Fruit fly (Drosophila melanogaster) whole organism, embryonic: ENCODE results near the gene CG14282.
A peak's percentile ranks its signal among the peaks of the same experiment; 100 is the strongest.

Source experiments
- Atf6 ChIP-seq: fragments of 200-800 bp; sonication (Bioruptor generic); IDR thresholded peaks from 2 replicates; pipeline ENCODE4 v1.3.6; 2022; ENCODE audit warnings: missing biosample characterization, missing genetic modification characterization
- B-H2 ChIP-seq: fragments of 200-800 bp; sonication (Bioruptor generic); optimal IDR thresholded peaks from 2 replicates; lab custom pipeline; 2018; ENCODE audit warnings: missing biosample characterization, mild to moderate bottlenecking, missing genetic modification characterization
- Bteb2 ChIP-seq: fragments of 200-800 bp; sonication (Bioruptor generic); optimal IDR thresholded peaks from 2 replicates; lab custom pipeline; 2016; ENCODE audit warnings: missing biosample characterization, missing genetic modification characterization
- CG10366 ChIP-seq: fragments of 200-800 bp; sonication (Bioruptor generic); IDR thresholded peaks from 2 replicates; pipeline ENCODE4 v1.3.6; 2022; ENCODE audit warnings: missing biosample characterization, missing genetic modification characterization
- CG10979 ChIP-seq: fragments of 200-800 bp; sonication (Bioruptor generic); optimal IDR thresholded peaks from 2 replicates; lab custom pipeline; 2018; ENCODE audit warnings: missing biosample characterization, mild to moderate bottlenecking, missing genetic modification characterization, moderate library complexity
- CG11504 ChIP-seq: fragments of 200-800 bp; sonication (Bioruptor generic); optimal IDR thresholded peaks from 3 replicates; lab custom pipeline; 2019; ENCODE audit warnings: missing biosample characterization, mild to moderate bottlenecking, missing genetic modification characterization, moderate library complexity
- CG12071 ChIP-seq: fragments of 200-800 bp; sonication (Bioruptor generic); optimal IDR thresholded peaks from 3 replicates; lab custom pipeline; 2018; ENCODE audit warnings: missing biosample characterization, mild to moderate bottlenecking, missing genetic modification characterization
- CG12744 ChIP-seq: fragments of 200-800 bp; sonication (Bioruptor generic); optimal IDR thresholded peaks from 2 replicates; lab custom pipeline; 2016; ENCODE audit warnings: missing biosample characterization, missing genetic modification characterization
- CG14014 ChIP-seq: fragments of 200-800 bp; sonication (Bioruptor generic); IDR thresholded peaks from 2 replicates; pipeline ENCODE4 v1.3.6; 2022; ENCODE audit warnings: missing biosample characterization, missing genetic modification characterization
- CG14441 ChIP-seq: fragments of 200-800 bp; sonication (Bioruptor generic); IDR thresholded peaks from 2 replicates; pipeline ENCODE4 v1.3.6; 2022; ENCODE audit warnings: missing biosample characterization, missing genetic modification characterization
- CG15073 ChIP-seq: fragments of 200-800 bp; sonication (Bioruptor generic); optimal IDR thresholded peaks from 2 replicates; lab custom pipeline; 2016; ENCODE audit warnings: missing biosample characterization, missing genetic modification characterization
- CG16863 ChIP-seq: fragments of 200-800 bp; sonication (Bioruptor generic); optimal IDR thresholded peaks from 3 replicates; lab custom pipeline; 2016; ENCODE audit warnings: missing biosample characterization, missing genetic modification characterization
- CG1832 ChIP-seq: fragments of 200-800 bp; sonication (Bioruptor generic); optimal IDR thresholded peaks from 2 replicates; lab custom pipeline; 2017; ENCODE audit warnings: missing biosample characterization, mild to moderate bottlenecking, missing genetic modification characterization, inconsistent platforms
- CG18476 ChIP-seq: fragments of 200-800 bp; sonication (Bioruptor generic); optimal IDR thresholded peaks from 2 replicates; lab custom pipeline; 2016; ENCODE audit warnings: missing biosample characterization, mild to moderate bottlenecking, missing genetic modification characterization
- CG18764 ChIP-seq: fragments of 200-800 bp; sonication (Bioruptor generic); optimal IDR thresholded peaks from 3 replicates; lab custom pipeline; 2016; ENCODE audit warnings: missing biosample characterization, missing genetic modification characterization
- CG2120 ChIP-seq: fragments of 200-800 bp; sonication (Bioruptor generic); optimal IDR thresholded peaks from 3 replicates; lab custom pipeline; 2016; ENCODE audit warnings: missing biosample characterization, missing genetic modification characterization
- CG30431 ChIP-seq: fragments of 200-800 bp; sonication (Bioruptor generic); optimal IDR thresholded peaks from 2 replicates; lab custom pipeline; 2017; ENCODE audit warnings: missing biosample characterization, missing genetic modification characterization
- CG34224 ChIP-seq: fragments of 200-800 bp; sonication (Bioruptor generic); IDR thresholded peaks from 3 replicates; pipeline ENCODE4 v1.3.6; 2022; ENCODE audit warnings: missing biosample characterization, missing genetic modification characterization; ENCODE audit not compliant: partially characterized antibody
- CG7839 ChIP-seq: fragments of 200-800 bp; sonication (Bioruptor generic); optimal IDR thresholded peaks from 3 replicates; lab custom pipeline; 2018; ENCODE audit warnings: missing biosample characterization, mild to moderate bottlenecking, missing genetic modification characterization, moderate library complexity
- CG8089 ChIP-seq: fragments of 200-800 bp; sonication (Bioruptor generic); optimal IDR thresholded peaks from 3 replicates; lab custom pipeline; 2016; ENCODE audit warnings: missing biosample characterization, missing genetic modification characterization
- CG9609 ChIP-seq: fragments of 200-800 bp; sonication (Bioruptor generic); optimal IDR thresholded peaks from 3 replicates; lab custom pipeline; 2016; ENCODE audit warnings: missing biosample characterization, missing genetic modification characterization
- CG9932 ChIP-seq: fragments of 200-800 bp; sonication (Bioruptor generic); IDR thresholded peaks from 2 replicates; pipeline ENCODE4 v1.3.6; 2022; ENCODE audit warnings: missing biosample characterization, missing genetic modification characterization
- D19A ChIP-seq: fragments of 200-800 bp; optimal IDR thresholded peaks from 3 replicates; lab custom pipeline; 2019; ENCODE audit warnings: missing biosample characterization, mild to moderate bottlenecking, missing genetic modification characterization, moderate library complexity
- Dad ChIP-seq: fragments of 200-800 bp; sonication (Bioruptor generic); optimal IDR thresholded peaks from 3 replicates; lab custom pipeline; 2016; ENCODE audit warnings: missing biosample characterization, missing genetic modification characterization
- Dbx ChIP-seq: fragments of 200-800 bp; sonication (Bioruptor generic); IDR thresholded peaks from 3 replicates; pipeline ENCODE4 v1.3.6; 2022; ENCODE audit warnings: missing biosample characterization, missing genetic modification characterization
- Dp ChIP-seq: fragments of 200-800 bp; sonication (Bioruptor generic); optimal IDR thresholded peaks from 2 replicates; lab custom pipeline; 2018; ENCODE audit warnings: missing biosample characterization, mild to moderate bottlenecking, missing genetic modification characterization, moderate library complexity
- Drgx ChIP-seq: fragments of 200-800 bp; sonication (Bioruptor generic); IDR thresholded peaks from 2 replicates; pipeline ENCODE4 v1.3.6; 2022; ENCODE audit warnings: missing biosample characterization, missing genetic modification characterization
- H15 ChIP-seq: fragments of 200-800 bp; sonication (Bioruptor generic); IDR thresholded peaks from 3 replicates; pipeline ENCODE4 v1.3.6; 2022; ENCODE audit warnings: missing biosample characterization, missing genetic modification characterization
- HLHmδ ChIP-seq: fragments of 200-800 bp; sonication (Bioruptor generic); optimal IDR thresholded peaks from 2 replicates; lab custom pipeline; 2018; ENCODE audit warnings: missing biosample characterization, mild to moderate bottlenecking, missing genetic modification characterization, moderate library complexity
- HmgZ ChIP-seq: fragments of 200-800 bp; sonication (Bioruptor generic); optimal IDR thresholded peaks from 2 replicates; lab custom pipeline; 2018; ENCODE audit warnings: missing biosample characterization, mild to moderate bottlenecking, missing genetic modification characterization
- Hmr ChIP-seq: fragments of 200-800 bp; sonication (Bioruptor generic); optimal IDR thresholded peaks from 3 replicates; lab custom pipeline; 2017; ENCODE audit warnings: mild to moderate bottlenecking, missing biosample characterization, missing genetic modification reagents, missing genetic modification characterization
- Mes4 ChIP-seq: fragments of 200-800 bp; sonication (Bioruptor generic); optimal IDR thresholded peaks from 2 replicates; lab custom pipeline; 2016; ENCODE audit warnings: missing biosample characterization, missing genetic modification characterization
- NFAT ChIP-seq: fragments of 200-800 bp; sonication (Bioruptor generic); IDR thresholded peaks from 2 replicates; pipeline ENCODE4 v1.3.6; 2022; ENCODE audit warnings: missing biosample characterization, missing genetic modification characterization
- NfI ChIP-seq: fragments of 200-800 bp; sonication (Bioruptor generic); optimal IDR thresholded peaks from 3 replicates; lab custom pipeline; 2018; ENCODE audit warnings: missing biosample characterization, mild to moderate bottlenecking, missing genetic modification characterization, moderate library complexity
- Sox102F ChIP-seq: fragments of 200-800 bp; sonication (Bioruptor generic); optimal IDR thresholded peaks from 2 replicates; lab custom pipeline; 2018; ENCODE audit warnings: missing biosample characterization, mild to moderate bottlenecking, missing genetic modification characterization, moderate library complexity
- Xbp1 ChIP-seq: fragments of 200-800 bp; sonication (Bioruptor generic); optimal IDR thresholded peaks from 3 replicates; lab custom pipeline; 2016; ENCODE audit warnings: missing biosample characterization, mild to moderate bottlenecking, missing genetic modification characterization
- YL-1 ChIP-seq: fragments of 200-800 bp; sonication (Bioruptor generic); optimal IDR thresholded peaks from 3 replicates; lab custom pipeline; 2017; ENCODE audit warnings: missing biosample characterization, mild to moderate bottlenecking, missing genetic modification characterization
- ab ChIP-seq: fragments of 200-800 bp; sonication (Bioruptor generic); optimal IDR thresholded peaks from 2 replicates; lab custom pipeline; 2016; ENCODE audit warnings: missing biosample characterization, missing genetic modification characterization
- ap ChIP-seq: fragments of 200-800 bp; sonication (Bioruptor generic); IDR thresholded peaks from 2 replicates; pipeline ENCODE4 v1.3.6; 2022; ENCODE audit warnings: missing biosample characterization, missing genetic modification characterization
- az2 ChIP-seq: fragments of 200-800 bp; sonication (Bioruptor generic); optimal IDR thresholded peaks from 3 replicates; lab custom pipeline; 2016; ENCODE audit warnings: missing biosample characterization, missing genetic modification characterization
- bcd ChIP-seq: fragments of 200-800 bp; sonication (Bioruptor generic); optimal IDR thresholded peaks from 2 replicates; lab custom pipeline; 2017; ENCODE audit warnings: missing biosample characterization, mild to moderate bottlenecking, missing genetic modification characterization
- cas ChIP-seq: fragments of 200-800 bp; sonication (Bioruptor generic); IDR thresholded peaks from 2 replicates; pipeline ENCODE4 v1.3.6; 2022; ENCODE audit warnings: missing biosample characterization, missing genetic modification characterization
- corto ChIP-seq: fragments of 200-800 bp; sonication (Bioruptor generic); optimal IDR thresholded peaks from 2 replicates; lab custom pipeline; 2016; ENCODE audit warnings: missing biosample characterization, mild to moderate bottlenecking, missing genetic modification characterization, moderate library complexity
- dan ChIP-seq: fragments of 200-800 bp; sonication (Bioruptor generic); IDR thresholded peaks from 2 replicates; pipeline ENCODE4 v1.3.6; 2022; ENCODE audit warnings: missing biosample characterization, missing genetic modification characterization
- dysf ChIP-seq: fragments of 200-800 bp; sonication (Bioruptor generic); IDR thresholded peaks from 3 replicates; pipeline ENCODE4 v1.3.6; 2022; ENCODE audit warnings: missing biosample characterization, missing genetic modification characterization
- fu2 ChIP-seq: fragments of 200-800 bp; sonication (Bioruptor generic); optimal IDR thresholded peaks from 2 replicates; lab custom pipeline; 2016; ENCODE audit warnings: missing biosample characterization, missing genetic modification characterization
- gce ChIP-seq: fragments of 200-800 bp; sonication (Bioruptor generic); IDR thresholded peaks from 3 replicates; pipeline ENCODE4 v1.3.6; 2022; ENCODE audit warnings: missing biosample characterization, missing genetic modification characterization
- nerfin-2 ChIP-seq: fragments of 200-800 bp; sonication (Bioruptor generic); IDR thresholded peaks from 2 replicates; pipeline ENCODE4 v1.3.6; 2022; ENCODE audit warnings: missing biosample characterization, missing genetic modification characterization; ENCODE audit not compliant: partially characterized antibody
- oc ChIP-seq: fragments of 200-800 bp; sonication (Bioruptor generic); optimal IDR thresholded peaks from 2 replicates; lab custom pipeline; 2018; ENCODE audit warnings: missing biosample characterization, mild to moderate bottlenecking, missing genetic modification characterization, moderate library complexity
- peb ChIP-seq: fragments of 200-800 bp; sonication (Bioruptor generic); IDR thresholded peaks from 2 replicates; pipeline ENCODE4 v1.3.6; 2022; ENCODE audit warnings: missing biosample characterization, missing genetic modification characterization
- shn ChIP-seq: fragments of 200-800 bp; sonication (Bioruptor generic); optimal IDR thresholded peaks from 3 replicates; lab custom pipeline; 2016; ENCODE audit warnings: missing biosample characterization, missing genetic modification characterization

The CG14282 gene

dm6 chr3R:19164873-19165456 lies 11.8 kb upstream of the CG14282 start (continued):
- TF ChIP-seq HmgZ (tag; lab: Kevin White, UChicago) (peak; percentile 16), CG12744 (GFP tag; lab: Kevin White, UChicago) (peak; percentile 47), H15 (GFP tag; lab: Robert Waterston, UW) (0 out of 3 replicates have a peak, but pooled peaks have one; percentile 54), fu2 (peak; percentile 18), CG11504 (tag; lab: Kevin White, UChicago) (peak; percentile 69), D19A (tag; lab: Kevin White, UChicago) (peak; percentile 32), bcd (GFP tag; lab: Kevin White, UChicago) (peak; percentile 36), CG10366 (GFP tag; lab: Robert Waterston, UW) (peak; percentile 33; the same call in 1 of the 2 replicates), Hmr (GFP tag; lab: Kevin White, UChicago) (peak; percentile 0), CG8089 (peak; percentile 32), nerfin-2 (GFP tag; lab: Robert Waterston, UW) (no peak), Dad (GFP tag; lab: Kevin White, UChicago) (peak; percentile 8), dysf (peak; percentile 52; the same call in 2 of the 3 replicates), Sox102F (peak; percentile 45), ap (GFP tag; lab: Robert Waterston, UW) (no peak), HLHmδ (GFP tag; lab: Kevin White, UChicago) (no peak), CG7839 (tag; lab: Kevin White, UChicago) (peak; percentile 54), CG1832 (GFP tag; lab: Kevin White, UChicago) (no peak), Dp (no peak), shn (GFP tag; lab: Kevin White, UChicago) (peak; percentile 56), CG12071 (peak; percentile 20), Mes4 (GFP tag; lab: Kevin White, UChicago) (peak; percentile 15), CG16863 (GFP tag; lab: Kevin White, UChicago) (peak; percentile 44), peb (no peak), NfI (GFP tag; lab: Kevin White, UChicago) (peak; percentile 42), CG18764 (GFP tag; lab: Kevin White, UChicago) (peak; percentile 29), B-H2 (peak; percentile 21), corto (GFP tag; lab: Kevin White, UChicago) (no peak), Xbp1 (GFP tag; lab: Kevin White, UChicago) (peak; percentile 44), CG18476 (GFP tag; lab: Kevin White, UChicago) (peak; percentile 6), CG9932 (GFP tag; lab: Robert Waterston, UW) (no peak), YL-1 (no peak), CG15073 (GFP tag; lab: Kevin White, UChicago) (no peak), CG2120 (GFP tag; lab: Kevin White, UChicago) (peak; percentile 33), CG9609 (GFP tag; lab: Kevin White, UChicago) (peak; percentile 3), Atf6 (GFP tag; lab: Robert Waterston, UW) (0 out of 2 replicates have a peak, but pooled peaks have one; percentile 37), oc (no peak), cas (no peak), NFAT (GFP tag; lab: Robert Waterston, UW) (no peak), az2 (GFP tag; lab: Kevin White, UChicago) (peak; percentile 39), CG14014 (GFP tag; lab: Robert Waterston, UW) (peak; percentile 12; the same call in 1 of the 2 replicates), dan (GFP tag; lab: Robert Waterston, UW) (no peak), CG34224 (GFP tag; lab: Robert Waterston, UW) (no peak), Bteb2 (GFP tag; lab: Kevin White, UChicago) (no peak), CG14441 (GFP tag; lab: Robert Waterston, UW) (peak; percentile 41), Dbx (no peak), CG30431 (no peak), CG10979 (tag; lab: Kevin White, UChicago) (peak; percentile 43), Drgx (GFP tag; lab: Robert Waterston, UW) (peak; percentile 43; the same call in 1 of the 2 replicates), gce (GFP tag; lab: Robert Waterston, UW) (0 out of 3 replicates have a peak, but pooled peaks have one; percentile 12), ab (GFP tag; lab: Kevin White, UChicago) (no peak)
